Worm (Caenorhabditis elegans): ENCODE results near the gene pqm-1.

- TF ChIP-seq hmg-4 (GFP tag; optimal IDR thresholded peaks at IDR 0.05) (no peak), ama-1 (optimal IDR thresholded peaks at IDR 0.05) (no peak), tbx-11 (GFP tag; IDR thresholded peaks at IDR 0.05) (no peak), flt-1 (GFP tag; IDR thresholded peaks at IDR 0.05) (no peak), tbx-37 (GFP tag; conservative IDR thresholded peaks at IDR 0.05) (no peak), aly-1 (tag; optimal IDR thresholded peaks at IDR 0.05) (no peak), hmbx-1 (tag; optimal IDR thresholded peaks at IDR 0.05) (no peak), tra-4 (tag; optimal IDR thresholded peaks at IDR 0.05) (no peak), ceh-13 (GFP tag; optimal IDR thresholded peaks at IDR 0.05) (no peak), ceh-36 (tag; optimal IDR thresholded peaks at IDR 0.05) (no peak), scrt-1 (GFP tag; IDR thresholded peaks at IDR 0.05) (no peak)
These were observed 41.3 kb downstream of the pqm-1 start, which contains the start of gene glb-4 for ce11 chrII:11111107-11111506.

Data from whole organism, early embryonic.